Worm (Caenorhabditis elegans): Measurements from ENCODE around the gene C38C3.3.

DNA sequence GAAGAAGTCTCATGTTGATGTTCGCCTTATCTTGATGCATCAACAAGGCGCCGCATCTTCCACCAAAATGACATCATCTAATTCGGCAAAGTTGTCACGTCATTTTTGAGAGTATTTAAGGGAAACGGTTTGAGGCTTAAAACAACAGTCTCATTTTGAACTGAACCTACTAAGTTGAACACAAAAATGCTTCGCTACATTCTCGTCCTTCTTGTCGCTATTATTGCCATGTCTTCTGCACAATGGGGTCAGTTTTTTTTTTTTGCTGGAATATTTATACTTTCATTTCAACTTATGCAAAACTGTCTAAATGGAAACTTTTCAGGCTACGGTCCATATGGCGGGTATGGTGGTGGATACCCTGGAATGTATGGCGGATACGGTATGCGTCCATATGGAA lies 48.4 kb upstream of the C38C3.3 start, which contains the start of gene cnc-4:
- TF ChIP-seq ceh-24 (tag; optimal IDR thresholded peaks at IDR 0.05) (no peak), hlh-30 (tag; optimal IDR thresholded peaks at IDR 0.05; ENCODE audit: insufficient read depth) (no peak), npax-4 (tag; optimal IDR thresholded peaks at IDR 0.05) (no peak), hlh-13 (GFP tag; optimal IDR thresholded peaks at IDR 0.05) (no peak), pqm-1 (tag; optimal IDR thresholded peaks at IDR 0.05) (no peak), ceh-2 (tag; optimal IDR thresholded peaks at IDR 0.05) (no peak), pha-4 (tag; optimal IDR thresholded peaks at IDR 0.05) (no peak), ceh-22 (tag; optimal IDR thresholded peaks at IDR 0.05) (no peak), elt-2 (tag; optimal IDR thresholded peaks at IDR 0.05) (no peak), sox-4 (tag; optimal IDR thresholded peaks at IDR 0.05) (no peak), syd-9 (tag; optimal IDR thresholded peaks at IDR 0.05) (no peak)

Data from whole organism, late embryonic.